Fruit fly (Drosophila melanogaster): ENCODE data around the gene CG31533.

DNA sequence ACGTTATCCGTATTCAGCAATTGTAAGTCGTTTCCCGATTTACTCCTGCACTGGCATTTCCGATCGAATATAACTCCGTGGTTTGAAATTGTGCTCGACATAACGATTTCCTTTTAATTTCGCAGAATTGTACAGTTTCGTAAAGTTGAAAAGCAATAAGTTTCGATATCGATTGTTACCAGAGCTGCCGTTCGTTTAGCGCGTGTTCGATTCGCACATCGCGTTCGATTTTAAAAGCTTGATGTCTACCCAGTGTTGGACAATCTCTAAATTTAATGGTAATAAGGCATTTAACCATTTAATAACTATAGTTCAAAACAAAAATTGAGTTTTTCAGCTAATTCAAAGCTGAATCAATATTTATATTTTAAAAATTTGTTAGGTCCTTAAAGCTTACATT, 45.2 kb downstream of the CG31533 start, which contains the start of gene CG14357:
- TF ChIP-seq da (GFP tag; optimal IDR thresholded peaks at IDR 0.05): no peak
- TF ChIP-seq CG7928 (GFP tag; optimal IDR thresholded peaks at IDR 0.05): no peak
- no peak for TF ChIP-seq CG10431 (GFP tag; optimal IDR thresholded peaks at IDR 0.05)

Data from whole organism, embryonic.